Worm (Caenorhabditis elegans): Measurements from ENCODE around the gene F54D5.3.

ce11 chrII:11604613-11605012 lies 33.0 kb downstream of the F54D5.3 start:
- TF ChIP-seq tbx-8 (GFP tag; optimal IDR thresholded peaks at IDR 0.05) = no peak
- TF ChIP-seq unc-39 (tag; optimal IDR thresholded peaks at IDR 0.05) = no peak
- no peak for TF ChIP-seq blmp-1 (tag; optimal IDR thresholded peaks at IDR 0.05)
- TF ChIP-seq unc-62 (GFP tag; optimal IDR thresholded peaks at IDR 0.05) = no peak
- no peak for TF ChIP-seq nhr-28 (tag; optimal IDR thresholded peaks at IDR 0.05)
- no peak for TF ChIP-seq elt-3 (tag; optimal IDR thresholded peaks at IDR 0.05)
- TF ChIP-seq lin-32 (GFP tag; optimal IDR thresholded peaks at IDR 0.05) = no peak
- TF ChIP-seq nhr-12 (tag; optimal IDR thresholded peaks at IDR 0.05) = no peak
- no peak for TF ChIP-seq cnd-1 (tag; optimal IDR thresholded peaks at IDR 0.05)
